Fruit fly (Drosophila melanogaster): ENCODE data around the gene Lipt2.

Gene Lipt2

dm6 chr3R:4400497-4400833 is 36.7 kb downstream of the Lipt2 start, which contains the start of gene CG14647:
CG14647 (plus strand) TSS chr3R:4400510.
- TF ChIP-seq CG17806 (tag; optimal IDR thresholded peaks at IDR 0.05) (no peak), Ets98B (GFP tag; IDR thresholded peaks at IDR 0.05) (no peak), rn (GFP tag; IDR thresholded peaks at IDR 0.05) (no peak), Pif1B (GFP tag; optimal IDR thresholded peaks at IDR 0.05) (no peak), fd96Ca (GFP tag; IDR thresholded peaks at IDR 0.05) (no peak), CG9948 (tag; optimal IDR thresholded peaks at IDR 0.05) (no peak), D1 (tag; optimal IDR thresholded peaks at IDR 0.05) (no peak), CG34367 (tag; optimal IDR thresholded peaks at IDR 0.05) (no peak), gl (tag; optimal IDR thresholded peaks at IDR 0.05) (no peak), EcR (GFP tag; optimal IDR thresholded peaks at IDR 0.05) (no peak), CG4496 (GFP tag; IDR thresholded peaks at IDR 0.05) (no peak), CG8301 (tag; optimal IDR thresholded peaks at IDR 0.05) (no peak), CG15710 (tag; optimal IDR thresholded peaks at IDR 0.05) (no peak), CG13204 (GFP tag; optimal IDR thresholded peaks at IDR 0.05) (no peak), CG12605 (GFP tag; IDR thresholded peaks at IDR 0.05) (no peak), Pif1A (GFP tag; optimal IDR thresholded peaks at IDR 0.05) (no peak)

dm6 chr3R:4399810-4400496 is 37.2 kb downstream of the Lipt2 start:
- TF ChIP-seq fd96Ca (GFP tag; IDR thresholded peaks at IDR 0.05): 0 out of 3 replicates have a peak, but pooled peaks have one; percentile 30
- TF ChIP-seq CG8301 (tag; optimal IDR thresholded peaks at IDR 0.05): no peak
- no peak for TF ChIP-seq Pif1A (GFP tag; optimal IDR thresholded peaks at IDR 0.05)
- TF ChIP-seq D1 (tag; optimal IDR thresholded peaks at IDR 0.05): no peak
- peak; percentile 12 for TF ChIP-seq CG9948 (tag; optimal IDR thresholded peaks at IDR 0.05)
- TF ChIP-seq CG10348 (GFP tag; IDR thresholded peaks at IDR 0.05): no peak
- no peak for TF ChIP-seq CG34367 (tag; optimal IDR thresholded peaks at IDR 0.05)
- no peak for TF ChIP-seq CG12605 (GFP tag; IDR thresholded peaks at IDR 0.05)
- TF ChIP-seq Pif1B (GFP tag; optimal IDR thresholded peaks at IDR 0.05): no peak
- TF ChIP-seq CG15710 (tag; optimal IDR thresholded peaks at IDR 0.05): peak; percentile 25
- peak; percentile 56 for TF ChIP-seq CG8159 (tag; optimal IDR thresholded peaks at IDR 0.05)

dm6 chr3R:4397403-4398079 is 39.6 kb downstream of the Lipt2 start, which contains the start of gene CG9855:
CG9855 (minus strand) TSS chr3R:4397875.
- TF ChIP-seq CG15710 (tag; optimal IDR thresholded peaks at IDR 0.05) (no peak), CG8159 (tag; optimal IDR thresholded peaks at IDR 0.05) (peak; percentile 5), CG10348 (GFP tag; IDR thresholded peaks at IDR 0.05) (no peak), fd96Ca (GFP tag; IDR thresholded peaks at IDR 0.05) (no peak), CG34367 (tag; optimal IDR thresholded peaks at IDR 0.05) (no peak), Ets98B (GFP tag; IDR thresholded peaks at IDR 0.05) (no peak)

dm6 chr3R:4394654-4395581 is 42.2 kb downstream of the Lipt2 start:
- TF ChIP-seq CG8301 (tag; optimal IDR thresholded peaks at IDR 0.05) (peak; percentile 97), CG17806 (tag; optimal IDR thresholded peaks at IDR 0.05) (peak; percentile 88), CG15710 (tag; optimal IDR thresholded peaks at IDR 0.05) (peak; percentile 84), rn (GFP tag; IDR thresholded peaks at IDR 0.05) (peak; percentile 89), CG32121 (GFP tag; IDR thresholded peaks at IDR 0.05) (peak; percentile 95), CG13204 (GFP tag; optimal IDR thresholded peaks at IDR 0.05) (no peak), CG4496 (GFP tag; IDR thresholded peaks at IDR 0.05) (peak; percentile 97), CG9948 (tag; optimal IDR thresholded peaks at IDR 0.05) (peak; percentile 91), CG8159 (tag; optimal IDR thresholded peaks at IDR 0.05) (peak; percentile 87), gl (tag; optimal IDR thresholded peaks at IDR 0.05) (peak; percentile 82), CG34367 (tag; optimal IDR thresholded peaks at IDR 0.05) (peak; percentile 85), CG12605 (GFP tag; IDR thresholded peaks at IDR 0.05) (peak; percentile 94), Pif1B (GFP tag; optimal IDR thresholded peaks at IDR 0.05) (peak; percentile 97), Pif1A (GFP tag; optimal IDR thresholded peaks at IDR 0.05) (peak; percentile 94), Snoo (tag; optimal IDR thresholded peaks at IDR 0.05) (peak; percentile 88), D1 (tag; optimal IDR thresholded peaks at IDR 0.05) (peak; percentile 70), Ets98B (GFP tag; IDR thresholded peaks at IDR 0.05) (peak; percentile 97), fd96Ca (GFP tag; IDR thresholded peaks at IDR 0.05) (peak; percentile 97; the same call in 2 of the 3 replicates), CG14655 (GFP tag; optimal IDR thresholded peaks at IDR 0.05) (peak; percentile 94), CG10348 (GFP tag; IDR thresholded peaks at IDR 0.05) (peak; percentile 84), EcR (GFP tag; optimal IDR thresholded peaks at IDR 0.05) (peak; percentile 6)

dm6 chr3R:4394117-4394516 is 43.0 kb downstream of the Lipt2 start, which contains the start of gene CG34112:
CG34112 (minus strand) TSS chr3R:4394259.
- TF ChIP-seq EcR (GFP tag; optimal IDR thresholded peaks at IDR 0.05) (no peak), CG4496 (GFP tag; IDR thresholded peaks at IDR 0.05) (0 out of 3 replicates have a peak, but pooled peaks have one; percentile 37), Pif1A (GFP tag; optimal IDR thresholded peaks at IDR 0.05) (no peak), CG32121 (GFP tag; IDR thresholded peaks at IDR 0.05) (no peak), CG8301 (tag; optimal IDR thresholded peaks at IDR 0.05) (no peak), CG15710 (tag; optimal IDR thresholded peaks at IDR 0.05) (no peak), Pif1B (GFP tag; optimal IDR thresholded peaks at IDR 0.05) (no peak), D1 (tag; optimal IDR thresholded peaks at IDR 0.05) (no peak), CG34367 (tag; optimal IDR thresholded peaks at IDR 0.05) (no peak), CG14655 (GFP tag; optimal IDR thresholded peaks at IDR 0.05) (no peak), Ets98B (GFP tag; IDR thresholded peaks at IDR 0.05) (0 out of 2 replicates have a peak, but pooled peaks have one; percentile 23), gl (tag; optimal IDR thresholded peaks at IDR 0.05) (no peak), CG12605 (GFP tag; IDR thresholded peaks at IDR 0.05) (0 out of 2 replicates have a peak, but pooled peaks have one; percentile 16)
